Fruit fly (Drosophila melanogaster) whole organism, adult: ENCODE measurements around the gene Tsp66E.

Experiments used
- CG11617 ChIP-seq: fragments of 200-800 bp; sonication (Bioruptor generic); optimal IDR thresholded peaks from 2 replicates; lab custom pipeline; 2017; ENCODE audit warnings: mild to moderate bottlenecking, missing biosample characterization, missing genetic modification reagents, missing genetic modification characterization
- CG12768 ChIP-seq: fragments of 200-800 bp; sonication (Bioruptor generic); optimal IDR thresholded peaks from 2 replicates; lab custom pipeline; 2017; ENCODE audit warnings: missing biosample characterization, missing genetic modification characterization, mild to moderate bottlenecking, moderate library complexity, missing genetic modification reagents
- CG14711 ChIP-seq: fragments of 200-800 bp; sonication (Bioruptor generic); optimal IDR thresholded peaks from 2 replicates; lab custom pipeline; 2018; ENCODE audit warnings: missing biosample characterization, mild to moderate bottlenecking, missing genetic modification characterization, moderate library complexity
- CG1620 ChIP-seq: fragments of 200-800 bp; sonication (Bioruptor generic); optimal IDR thresholded peaks from 2 replicates; lab custom pipeline; 2016; ENCODE audit warnings: missing biosample characterization, missing genetic modification characterization
- CG33017 ChIP-seq: fragments of 200-800 bp; sonication (Bioruptor generic); optimal IDR thresholded peaks from 2 replicates; lab custom pipeline; 2018; ENCODE audit warnings: missing biosample characterization, mild to moderate bottlenecking, missing genetic modification characterization, moderate library complexity
- CG5204 ChIP-seq: fragments of 200-800 bp; sonication (Bioruptor generic); optimal IDR thresholded peaks from 2 replicates; lab custom pipeline; 2016; ENCODE audit warnings: missing biosample characterization, missing genetic modification characterization
- CG7045 ChIP-seq: fragments of 200-800 bp; sonication (Bioruptor generic); optimal IDR thresholded peaks from 2 replicates; lab custom pipeline; 2017; ENCODE audit warnings: missing biosample characterization, mild to moderate bottlenecking, missing genetic modification characterization
- CG7101 ChIP-seq: fragments of 200-800 bp; sonication (Bioruptor generic); optimal IDR thresholded peaks from 2 replicates; lab custom pipeline; 2018; ENCODE audit warnings: missing biosample characterization, mild to moderate bottlenecking, missing genetic modification characterization, moderate library complexity
- Clk ChIP-seq: fragments of 200-800 bp; sonication (Bioruptor generic); optimal IDR thresholded peaks from 2 replicates; lab custom pipeline; 2017; ENCODE audit warnings: missing biosample characterization, missing genetic modification characterization
- Crg-1 ChIP-seq: fragments of 200-800 bp; sonication (Bioruptor generic); optimal IDR thresholded peaks from 2 replicates; lab custom pipeline; 2016; ENCODE audit warnings: missing biosample characterization, missing genetic modification characterization
- Hr96 ChIP-seq: fragments of 200-800 bp; sonication (Bioruptor generic); optimal IDR thresholded peaks from 2 replicates; lab custom pipeline; 2016; ENCODE audit warnings: missing biosample characterization, missing genetic modification characterization
- Mnt ChIP-seq: fragments of 200-800 bp; sonication (Bioruptor generic); optimal IDR thresholded peaks from 2 replicates; lab custom pipeline; 2016; ENCODE audit warnings: missing biosample characterization, mild to moderate bottlenecking, missing genetic modification characterization
- bab1 ChIP-seq: fragments of 200-800 bp; sonication (Bioruptor generic); optimal IDR thresholded peaks from 3 replicates; lab custom pipeline; 2019; ENCODE audit warnings: missing biosample characterization, mild to moderate bottlenecking, missing genetic modification characterization, moderate library complexity
- cic ChIP-seq: fragments of 200-800 bp; sonication (Bioruptor generic); optimal IDR thresholded peaks from 2 replicates; lab custom pipeline; 2017; ENCODE audit warnings: missing biosample characterization, mild to moderate bottlenecking, missing genetic modification characterization, moderate library complexity
- cnc ChIP-seq, 2 experiments: fragments of >200 bp; optimal IDR thresholded peaks; 2 replicates each; lab custom pipeline; 2017
- kay ChIP-seq: fragments of 200-800 bp; sonication (Bioruptor generic); peaks from one replicate; lab custom pipeline; 2016; ENCODE audit warnings: missing biosample characterization, missing genetic modification characterization, borderline replicate concordance
- ovo ChIP-seq: fragments of 200-800 bp; sonication (Bioruptor generic); optimal IDR thresholded peaks from 2 replicates; lab custom pipeline; 2016; ENCODE audit warnings: missing biosample characterization, missing genetic modification characterization
- pad ChIP-seq: fragments of 200-800 bp; sonication (Bioruptor generic); optimal IDR thresholded peaks from 3 replicates; lab custom pipeline; 2017; ENCODE audit warnings: missing biosample characterization, missing genetic modification characterization, mild to moderate bottlenecking, moderate library complexity, missing genetic modification reagents
- tj ChIP-seq: fragments of 200-800 bp; sonication (Bioruptor generic); optimal IDR thresholded peaks from 3 replicates; lab custom pipeline; 2017; ENCODE audit warnings: missing biosample characterization, mild to moderate bottlenecking, missing genetic modification characterization, moderate library complexity
- toe ChIP-seq: fragments of 200-800 bp; sonication (Bioruptor generic); optimal IDR thresholded peaks from 2 replicates; lab custom pipeline; 2016; ENCODE audit warnings: missing biosample characterization, missing genetic modification characterization

Tsp66E gene

dm6 chr3L:8953962-8954647 is 41.8 kb downstream of the Tsp66E start, which contains the start of the genes CG43783 and orb2:
CG43783 (minus strand) TSS chr3L:8954272.
orb2 (minus strand) TSS chr3L:8954463.
- no peak for TF ChIP-seq CG5204 (GFP tag; lab: Kevin White, UChicago)
- peak; percentile 62 for TF ChIP-seq cic
- TF ChIP-seq tj (GFP tag; lab: Kevin White, UChicago): no peak
- TF ChIP-seq bab1 (GFP tag; lab: Kevin White, UChicago): peak; percentile 19

dm6 chr3L:8954648-8955033 is 42.3 kb downstream of the Tsp66E start, which contains the start of gene GNBP3:
GNBP3 (plus strand) TSS chr3L:8955021.
- TF ChIP-seq kay (GFP tag; lab: Kevin White, UChicago) (peak; percentile 90), toe (GFP tag; lab: Kevin White, UChicago) (no peak), Clk (GFP tag; lab: Kevin White, UChicago) (peak; percentile 20), Hr96 (GFP tag; lab: Kevin White, UChicago) (no peak), ovo (GFP tag; lab: Kevin White, UChicago) (no peak), CG7101 (tag; lab: Kevin White, UChicago) (peak; percentile 62), CG5204 (GFP tag; lab: Kevin White, UChicago) (no peak), cic (peak; percentile 10), Crg-1 (GFP tag; lab: Kevin White, UChicago) (no peak), CG14711 (tag; lab: Kevin White, UChicago) (peak; percentile 43), CG33017 (peak; percentile 76), CG12768 (peak; percentile 71), pad (GFP tag; lab: Kevin White, UChicago) (no peak), Mnt (no peak), CG7045 (GFP tag; lab: Kevin White, UChicago) (peak; percentile 44)

- no peak for TF ChIP-seq cic
- no peak for TF ChIP-seq cnc (optimal IDR thresholded peaks at IDR 0.05; lab: Kevin White, UChicago)
- TF ChIP-seq Mnt: no peak
- no peak for TF ChIP-seq CG7101 (tag; lab: Kevin White, UChicago)
- no peak for TF ChIP-seq CG33017
- TF ChIP-seq CG11617 (GFP tag; lab: Kevin White, UChicago): no peak
- TF ChIP-seq tj (GFP tag; lab: Kevin White, UChicago): no peak
- TF ChIP-seq Clk (GFP tag; lab: Kevin White, UChicago): no peak
- no peak for TF ChIP-seq CG5204 (GFP tag; lab: Kevin White, UChicago)
- TF ChIP-seq ovo (GFP tag; lab: Kevin White, UChicago): no peak
- TF ChIP-seq kay (GFP tag; lab: Kevin White, UChicago): no peak
Measured at dm6 chr3L:8955199-8955598, 42.9 kb downstream of the Tsp66E start.

- TF ChIP-seq CG7101 (tag; lab: Kevin White, UChicago) (no peak), CG11617 (GFP tag; lab: Kevin White, UChicago) (no peak), Mnt (peak; percentile 4), tj (GFP tag; lab: Kevin White, UChicago) (no peak), Hr96 (GFP tag; lab: Kevin White, UChicago) (no peak), Clk (GFP tag; lab: Kevin White, UChicago) (no peak), cnc (optimal IDR thresholded peaks at IDR 0.05; lab: Kevin White, UChicago) (no peak), CG1620 (GFP tag; lab: Kevin White, UChicago) (no peak), CG33017 (no peak), kay (GFP tag; lab: Kevin White, UChicago) (peak; percentile 4)
Measured at dm6 chr3L:8956669-8957068, 44.4 kb downstream of the Tsp66E start, which contains the start of gene mRpL12. mRpL12 (plus strand) TSS chr3L:8956791.

- no peak for TF ChIP-seq cic
- no peak for TF ChIP-seq Hr96 (GFP tag; lab: Kevin White, UChicago)
- no peak for TF ChIP-seq tj (GFP tag; lab: Kevin White, UChicago)
- no peak for TF ChIP-seq CG33017
- TF ChIP-seq CG5204 (GFP tag; lab: Kevin White, UChicago): no peak
- TF ChIP-seq CG11617 (GFP tag; lab: Kevin White, UChicago): no peak
- TF ChIP-seq CG12768: no peak
- TF ChIP-seq bab1 (GFP tag; lab: Kevin White, UChicago): no peak
- no peak for TF ChIP-seq toe (GFP tag; lab: Kevin White, UChicago)
- TF ChIP-seq CG1620 (GFP tag; lab: Kevin White, UChicago): no peak
- TF ChIP-seq cnc (optimal IDR thresholded peaks at IDR 0.05; lab: Kevin White, UChicago): no peak
- TF ChIP-seq CG14711 (tag; lab: Kevin White, UChicago): no peak
- TF ChIP-seq Clk (GFP tag; lab: Kevin White, UChicago): no peak
- TF ChIP-seq CG7101 (tag; lab: Kevin White, UChicago): no peak
- no peak for TF ChIP-seq ovo (GFP tag; lab: Kevin White, UChicago)
- no peak for TF ChIP-seq kay (GFP tag; lab: Kevin White, UChicago)
- TF ChIP-seq Crg-1 (GFP tag; lab: Kevin White, UChicago): no peak
- TF ChIP-seq CG7045 (GFP tag; lab: Kevin White, UChicago): no peak
- no peak for TF ChIP-seq Mnt
Measured at dm6 chr3L:8958557-8958956, 46.3 kb downstream of the Tsp66E start, which contains the start of gene CG13313. CG13313 (plus strand) TSS chr3L:8958857.

- TF ChIP-seq CG33017 (no peak), CG7101 (tag; lab: Kevin White, UChicago) (no peak), Hr96 (GFP tag; lab: Kevin White, UChicago) (no peak), Crg-1 (GFP tag; lab: Kevin White, UChicago) (no peak), bab1 (GFP tag; lab: Kevin White, UChicago) (no peak), Mnt (no peak), kay (GFP tag; lab: Kevin White, UChicago) (no peak), Clk (GFP tag; lab: Kevin White, UChicago) (no peak), pad (GFP tag; lab: Kevin White, UChicago) (no peak), CG1620 (GFP tag; lab: Kevin White, UChicago) (no peak), CG12768 (no peak)
Measured at dm6 chr3L:8964458-8964857, 52.2 kb downstream of the Tsp66E start, which contains the start of gene ValRS-m. ValRS-m (minus strand) TSS chr3L:8964769.
